Worm (Caenorhabditis elegans) whole organism, young adult: ENCODE data around the gene nlp-82.

Experiments
- efl-1 ChIP-seq: fragments of 150-350 bp; optimal IDR thresholded peaks from 2 replicates; lab custom pipeline; 2014; ENCODE audit warnings: missing biosample characterization, missing genetic modification reagents, missing genetic modification characterization
- hlh-12 ChIP-seq: sonication (generic microtip); optimal IDR thresholded peaks from 2 replicates; lab custom pipeline; 2016; ENCODE audit warnings: missing genetic modification characterization, missing compliant biosample characterization
- unc-62 ChIP-seq: fragments of 150-350 bp; optimal IDR thresholded peaks from 2 replicates; lab custom pipeline; 2014; ENCODE audit warnings: missing biosample characterization, missing genetic modification reagents, missing genetic modification characterization

DNA sequence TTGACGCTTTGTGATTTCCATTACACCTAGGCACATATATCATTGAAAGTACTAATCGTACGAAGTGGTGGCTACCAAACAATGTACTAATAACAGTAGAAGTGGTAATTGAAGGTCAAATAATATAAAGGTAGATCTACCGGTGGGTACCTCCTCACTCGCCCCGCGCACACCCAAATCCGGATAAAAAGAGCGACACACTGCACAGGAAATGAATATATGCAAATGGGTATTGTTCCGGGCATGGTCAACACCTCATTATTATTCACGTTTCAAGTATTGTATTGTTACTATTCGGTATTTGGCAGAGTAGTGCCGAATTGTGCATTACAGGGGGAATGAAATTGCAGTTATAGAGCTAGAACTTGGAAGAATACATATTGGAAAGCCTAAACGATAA lies 12.2 kb upstream of the nlp-82 start:
- TF ChIP-seq hlh-12 (tag; lab: Kevin White, UChicago) = no peak
- TF ChIP-seq unc-62 (GFP tag; lab: Kevin White, UChicago) = no peak
- no peak for TF ChIP-seq efl-1
